Worm (Caenorhabditis elegans): Measurements from ENCODE around the gene Y102A11A.2.
"Not testable (repeated sequence)": the region's sequence is repeated elsewhere in the genome, so short reads cannot be mapped to it uniquely, and the experiment has no call there.

The Y102A11A.2 gene

ce11 chrX:2026342-2026741, at the start of gene Y102A11A.2:
Gene Y102A11A.2, plus strand, starts transcription at chrX:2026642.
- TF ChIP-seq dao-5, him-1, W03F9.2 (tag; optimal IDR thresholded peaks at IDR 0.05): not testable (repeated sequence)

- TF ChIP-seq W03F9.2 (tag; optimal IDR thresholded peaks at IDR 0.05) (no peak), him-1 (tag; optimal IDR thresholded peaks at IDR 0.05) (no peak), dao-5 (tag; optimal IDR thresholded peaks at IDR 0.05) (no peak)
These were observed 48.7 kb upstream of the Y102A11A.2 start, which contains the start of gene F52D2.12 for ce11 chrX:1977708-1978107. Gene F52D2.12, plus strand, starts transcription at chrX:1978014.

ce11 chrX:1981654-1982053, 44.8 kb upstream of the Y102A11A.2 start:
- no peak for TF ChIP-seq him-1 (tag; optimal IDR thresholded peaks at IDR 0.05)
- TF ChIP-seq dao-5 (tag; optimal IDR thresholded peaks at IDR 0.05), result no peak
- no peak for TF ChIP-seq W03F9.2 (tag; optimal IDR thresholded peaks at IDR 0.05)

- no peak for TF ChIP-seq him-1 (tag; optimal IDR thresholded peaks at IDR 0.05)
- TF ChIP-seq W03F9.2 (tag; optimal IDR thresholded peaks at IDR 0.05), result no peak
- no peak for TF ChIP-seq dao-5 (tag; optimal IDR thresholded peaks at IDR 0.05)
These were observed 41.6 kb upstream of the Y102A11A.2 start for ce11 chrX:1984831-1985230.

- TF ChIP-seq him-1 (tag; optimal IDR thresholded peaks at IDR 0.05), result no peak
These were observed 36.9 kb upstream of the Y102A11A.2 start, which contains the start of gene meg-3 for ce11 chrX:1989576-1989975. Gene meg-3, minus strand, starts transcription at chrX:1989607.

- no peak for TF ChIP-seq dao-5 (tag; optimal IDR thresholded peaks at IDR 0.05)
- TF ChIP-seq him-1 (tag; optimal IDR thresholded peaks at IDR 0.05), result no peak
These were observed 36.0 kb upstream of the Y102A11A.2 start, which contains the start of gene Y40A1A.2 for ce11 chrX:1990434-1990833. Gene Y40A1A.2, plus strand, starts transcription at chrX:1990734.

- TF ChIP-seq W03F9.2 (tag; optimal IDR thresholded peaks at IDR 0.05), result no peak
- no peak for TF ChIP-seq dao-5 (tag; optimal IDR thresholded peaks at IDR 0.05)
- TF ChIP-seq him-1 (tag; optimal IDR thresholded peaks at IDR 0.05), result no peak
These were observed 28.5 kb upstream of the Y102A11A.2 start, which contains the start of gene Y40A1A.3 for ce11 chrX:1997934-1998333. Gene Y40A1A.3, minus strand, starts transcription at chrX:1998034.

ce11 chrX:1998825-1999224, 27.6 kb upstream of the Y102A11A.2 start:
- TF ChIP-seq dao-5 (tag; optimal IDR thresholded peaks at IDR 0.05) (no peak), him-1 (tag; optimal IDR thresholded peaks at IDR 0.05) (no peak), W03F9.2 (tag; optimal IDR thresholded peaks at IDR 0.05) (no peak)

ce11 chrX:2000517-2000916, 25.9 kb upstream of the Y102A11A.2 start:
- TF ChIP-seq him-1 (tag; optimal IDR thresholded peaks at IDR 0.05) (no peak), W03F9.2 (tag; optimal IDR thresholded peaks at IDR 0.05) (no peak), dao-5 (tag; optimal IDR thresholded peaks at IDR 0.05) (no peak)

- TF ChIP-seq dao-5 (tag; optimal IDR thresholded peaks at IDR 0.05) (no peak), him-1 (tag; optimal IDR thresholded peaks at IDR 0.05) (no peak), W03F9.2 (tag; optimal IDR thresholded peaks at IDR 0.05) (no peak)
These were observed 13.8 kb upstream of the Y102A11A.2 start, which contains the start of gene Y102A11A.9 for ce11 chrX:2012491-2013201. Gene Y102A11A.9, plus strand, starts transcription at chrX:2013151.

ce11 chrX:2013912-2014311, 12.5 kb upstream of the Y102A11A.2 start:
- no peak for TF ChIP-seq W03F9.2 (tag; optimal IDR thresholded peaks at IDR 0.05)
- no peak for TF ChIP-seq him-1 (tag; optimal IDR thresholded peaks at IDR 0.05)
- TF ChIP-seq dao-5 (tag; optimal IDR thresholded peaks at IDR 0.05), result no peak

- no peak for TF ChIP-seq W03F9.2 (tag; optimal IDR thresholded peaks at IDR 0.05)
- TF ChIP-seq him-1 (tag; optimal IDR thresholded peaks at IDR 0.05), result no peak
- TF ChIP-seq dao-5 (tag; optimal IDR thresholded peaks at IDR 0.05), result no peak
These were observed 11.9 kb upstream of the Y102A11A.2 start for ce11 chrX:2014521-2014920.

- TF ChIP-seq dao-5 (tag; optimal IDR thresholded peaks at IDR 0.05), result no peak
These were observed 8.2 kb upstream of the Y102A11A.2 start for ce11 chrX:2018211-2018610.

ce11 chrX:2018848-2019247, 7.6 kb upstream of the Y102A11A.2 start, which contains the start of gene Y102A11A.3:
Gene Y102A11A.3, plus strand, starts transcription at chrX:2019148.
- TF ChIP-seq W03F9.2 (tag; optimal IDR thresholded peaks at IDR 0.05) (no peak), him-1 (tag; optimal IDR thresholded peaks at IDR 0.05) (no peak), dao-5 (tag; optimal IDR thresholded peaks at IDR 0.05) (no peak)

- TF ChIP-seq him-1 (tag; optimal IDR thresholded peaks at IDR 0.05), result no peak
- TF ChIP-seq W03F9.2 (tag; optimal IDR thresholded peaks at IDR 0.05), result no peak
- no peak for TF ChIP-seq dao-5 (tag; optimal IDR thresholded peaks at IDR 0.05)
These were observed 4.9 kb upstream of the Y102A11A.2 start for ce11 chrX:2021558-2021957.
